Worm (Caenorhabditis elegans) whole organism, early embryonic: ENCODE data around the gene M03A1.8.

Experiments used
- B0310.2 ChIP-seq: sonication (generic microtip); optimal IDR thresholded peaks from 2 replicates; lab custom pipeline; 2016; ENCODE audit warnings: mild to moderate bottlenecking, missing genetic modification characterization, missing compliant biosample characterization
- F13C5.2 ChIP-seq: sonication (generic microtip); optimal IDR thresholded peaks from 2 replicates; lab custom pipeline; 2017; ENCODE audit warnings: mild to moderate bottlenecking, missing genetic modification characterization, inconsistent platforms, missing compliant biosample characterization
- aly-1 ChIP-seq: sonication (generic microtip); optimal IDR thresholded peaks from 2 replicates; lab custom pipeline; 2016; ENCODE audit warnings: missing genetic modification characterization, missing compliant biosample characterization
- ama-1 ChIP-seq: fragments of 150-350 bp; optimal IDR thresholded peaks from 2 replicates; lab custom pipeline; 2014
- ceh-13 ChIP-seq: fragments of 200-800 bp; sonication (Bioruptor generic); optimal IDR thresholded peaks from 2 replicates; lab custom pipeline; 2018; ENCODE audit warnings: mild to moderate bottlenecking, missing genetic modification characterization, missing compliant biosample characterization
- ceh-36 ChIP-seq: sonication (generic microtip); optimal IDR thresholded peaks from 2 replicates; lab custom pipeline; 2016; ENCODE audit warnings: missing genetic modification characterization, inconsistent platforms, missing compliant biosample characterization
- ets-7 ChIP-seq: sonication (generic microtip); optimal IDR thresholded peaks from 2 replicates; lab custom pipeline; 2016; ENCODE audit warnings: missing genotype, missing genetic modification characterization, missing compliant biosample characterization
- flt-1 ChIP-seq: fragments of 200-800 bp; sonication (Bioruptor generic); IDR thresholded peaks from 2 replicates; pipeline ENCODE4 v1.3.6; 2022; ENCODE audit warnings: missing genetic modification characterization, missing compliant biosample characterization
- hmbx-1 ChIP-seq: sonication (generic microtip); optimal IDR thresholded peaks from 2 replicates; lab custom pipeline; 2016; ENCODE audit warnings: mild to moderate bottlenecking, missing genetic modification characterization, missing compliant biosample characterization
- hmg-4 ChIP-seq: fragments of 200-800 bp; sonication (Bioruptor generic); optimal IDR thresholded peaks from 2 replicates; lab custom pipeline; 2018; ENCODE audit warnings: mild to moderate bottlenecking, missing genetic modification characterization, missing compliant biosample characterization
- hnd-1 ChIP-seq: sonication (generic microtip); optimal IDR thresholded peaks from 2 replicates; lab custom pipeline; 2016; ENCODE audit warnings: missing genetic modification characterization, missing compliant biosample characterization
- pes-1 ChIP-seq: fragments of 200-800 bp; sonication (Bioruptor generic); IDR thresholded peaks from 2 replicates; pipeline ENCODE4 v1.3.6; 2022; ENCODE audit warnings: missing genetic modification reagents, missing genetic modification characterization, missing compliant biosample characterization
- scrt-1 ChIP-seq: fragments of 200-800 bp; sonication (Bioruptor generic); IDR thresholded peaks from 2 replicates; pipeline ENCODE4 v1.3.6; 2022; ENCODE audit warnings: missing genetic modification characterization, missing compliant biosample characterization
- sea-1 ChIP-seq: fragments of 200-800 bp; sonication (Bioruptor generic); conservative IDR thresholded peaks from 2 replicates; pipeline ENCODE4 v1.3.6; 2022; ENCODE audit warnings: missing genetic modification characterization, missing compliant biosample characterization
- tbx-11 ChIP-seq: fragments of 200-800 bp; sonication (Bioruptor generic); IDR thresholded peaks from 2 replicates; pipeline ENCODE4 v1.3.6; 2022; ENCODE audit warnings: missing genetic modification characterization, missing compliant biosample characterization
- tbx-37 ChIP-seq: fragments of 200-800 bp; sonication (Bioruptor generic); conservative IDR thresholded peaks from 2 replicates; pipeline ENCODE4 v1.3.6; 2022; ENCODE audit warnings: missing genetic modification reagents, missing genetic modification characterization, missing compliant biosample characterization
- tra-4 ChIP-seq: sonication (generic microtip); optimal IDR thresholded peaks from 2 replicates; lab custom pipeline; 2017; ENCODE audit warnings: missing genetic modification characterization, missing compliant biosample characterization

M03A1.8 gene

ce11 chrII:4598815-4599214, 38.7 kb downstream of the M03A1.8 start:
- no peak for TF ChIP-seq sea-1 (GFP tag; lab: Robert Waterston, UW)
- TF ChIP-seq B0310.2 (tag; lab: Kevin White, UChicago) = no peak
- no peak for TF ChIP-seq tbx-37 (GFP tag; lab: Robert Waterston, UW)
- TF ChIP-seq ceh-13 (GFP tag; lab: Kevin White, UChicago) = no peak
- no peak for TF ChIP-seq hnd-1 (tag; lab: Kevin White, UChicago)
- TF ChIP-seq tra-4 (tag; lab: Kevin White, UChicago) = no peak
- no peak for TF ChIP-seq ceh-36 (tag; lab: Kevin White, UChicago)
- TF ChIP-seq hmbx-1 (tag; lab: Kevin White, UChicago) = no peak
- no peak for TF ChIP-seq aly-1 (tag; lab: Kevin White, UChicago)
- no peak for TF ChIP-seq pes-1
- no peak for TF ChIP-seq ets-7 (tag; lab: Kevin White, UChicago)
- TF ChIP-seq F13C5.2 (tag; lab: Kevin White, UChicago) = no peak
- TF ChIP-seq flt-1 (GFP tag; lab: Robert Waterston, UW) = no peak

- TF ChIP-seq tra-4 (tag; lab: Kevin White, UChicago) (no peak), ets-7 (tag; lab: Kevin White, UChicago) (no peak), ceh-36 (tag; lab: Kevin White, UChicago) (no peak), aly-1 (tag; lab: Kevin White, UChicago) (no peak), hmbx-1 (tag; lab: Kevin White, UChicago) (no peak), pes-1 (no peak), scrt-1 (GFP tag; lab: Robert Waterston, UW) (no peak), B0310.2 (tag; lab: Kevin White, UChicago) (no peak), tbx-11 (GFP tag; lab: Robert Waterston, UW) (no peak), tbx-37 (GFP tag; lab: Robert Waterston, UW) (no peak)
Measured at ce11 chrII:4599838-4600237, 39.7 kb downstream of the M03A1.8 start.

- TF ChIP-seq tbx-37 (GFP tag; lab: Robert Waterston, UW) (no peak), ets-7 (tag; lab: Kevin White, UChicago) (no peak)
Measured at ce11 chrII:4600276-4600675, 40.1 kb downstream of the M03A1.8 start.

- TF ChIP-seq sea-1 (GFP tag; lab: Robert Waterston, UW) (no peak), hmbx-1 (tag; lab: Kevin White, UChicago) (no peak), ceh-36 (tag; lab: Kevin White, UChicago) (no peak), scrt-1 (GFP tag; lab: Robert Waterston, UW) (no peak), tbx-37 (GFP tag; lab: Robert Waterston, UW) (no peak), B0310.2 (tag; lab: Kevin White, UChicago) (no peak), pes-1 (no peak), hmg-4 (no peak), ama-1 (lab: Kevin White, UChicago) (no peak), flt-1 (GFP tag; lab: Robert Waterston, UW) (no peak), tbx-11 (GFP tag; lab: Robert Waterston, UW) (no peak), tra-4 (tag; lab: Kevin White, UChicago) (no peak), ceh-13 (GFP tag; lab: Kevin White, UChicago) (no peak), hnd-1 (tag; lab: Kevin White, UChicago) (no peak)
Measured at ce11 chrII:4600818-4601217, 40.7 kb downstream of the M03A1.8 start.

- TF ChIP-seq hmbx-1 (tag; lab: Kevin White, UChicago) (no peak), tra-4 (tag; lab: Kevin White, UChicago) (no peak), pes-1 (no peak), aly-1 (tag; lab: Kevin White, UChicago) (no peak), ama-1 (lab: Kevin White, UChicago) (no peak), F13C5.2 (tag; lab: Kevin White, UChicago) (no peak), tbx-11 (GFP tag; lab: Robert Waterston, UW) (no peak), ets-7 (tag; lab: Kevin White, UChicago) (no peak), hnd-1 (tag; lab: Kevin White, UChicago) (no peak), hmg-4 (no peak), B0310.2 (tag; lab: Kevin White, UChicago) (no peak)
Measured at ce11 chrII:4601256-4601655, 41.1 kb downstream of the M03A1.8 start, which contains the start of gene ipla-1. Gene ipla-1 (minus strand): TSS chrII:4601356.

ce11 chrII:4602533-4602932, 42.4 kb downstream of the M03A1.8 start, which contains the start of gene coa-3:
Gene coa-3 (minus strand): TSS chrII:4602633.
- TF ChIP-seq flt-1 (GFP tag; lab: Robert Waterston, UW) (no peak), ceh-36 (tag; lab: Kevin White, UChicago) (no peak), ets-7 (tag; lab: Kevin White, UChicago) (no peak), tra-4 (tag; lab: Kevin White, UChicago) (no peak), F13C5.2 (tag; lab: Kevin White, UChicago) (no peak), tbx-37 (GFP tag; lab: Robert Waterston, UW) (no peak), B0310.2 (tag; lab: Kevin White, UChicago) (no peak), hnd-1 (tag; lab: Kevin White, UChicago) (no peak), hmg-4 (no peak), hmbx-1 (tag; lab: Kevin White, UChicago) (no peak), aly-1 (tag; lab: Kevin White, UChicago) (no peak), ceh-13 (GFP tag; lab: Kevin White, UChicago) (no peak), sea-1 (GFP tag; lab: Robert Waterston, UW) (no peak), ama-1 (lab: Kevin White, UChicago) (no peak), tbx-11 (GFP tag; lab: Robert Waterston, UW) (no peak), scrt-1 (GFP tag; lab: Robert Waterston, UW) (no peak), pes-1 (no peak)

ce11 chrII:4603035-4603434, 42.9 kb downstream of the M03A1.8 start, which contains the start of gene F35D11.4:
Gene F35D11.4 (plus strand): TSS chrII:4603427.
- peak; percentile 57 for TF ChIP-seq hmg-4
- TF ChIP-seq hnd-1 (tag; lab: Kevin White, UChicago) = no peak
- no peak for TF ChIP-seq aly-1 (tag; lab: Kevin White, UChicago)
- TF ChIP-seq tbx-11 (GFP tag; lab: Robert Waterston, UW) = 0 out of 2 replicates have a peak, but pooled peaks have one; percentile 26
- no peak for TF ChIP-seq ama-1 (lab: Kevin White, UChicago)
- TF ChIP-seq ets-7 (tag; lab: Kevin White, UChicago) = no peak
- peak; percentile 74 for TF ChIP-seq tbx-37 (GFP tag; lab: Robert Waterston, UW)
- no peak for TF ChIP-seq flt-1 (GFP tag; lab: Robert Waterston, UW)
- TF ChIP-seq B0310.2 (tag; lab: Kevin White, UChicago) = no peak
- no peak for TF ChIP-seq ceh-13 (GFP tag; lab: Kevin White, UChicago)
- TF ChIP-seq tra-4 (tag; lab: Kevin White, UChicago) = no peak
- no peak for TF ChIP-seq scrt-1 (GFP tag; lab: Robert Waterston, UW)
- TF ChIP-seq sea-1 (GFP tag; lab: Robert Waterston, UW) = no peak
- TF ChIP-seq pes-1 = 0 out of 2 replicates have a peak, but pooled peaks have one; percentile 25
- TF ChIP-seq F13C5.2 (tag; lab: Kevin White, UChicago) = peak; percentile 37
- no peak for TF ChIP-seq ceh-36 (tag; lab: Kevin White, UChicago)
- TF ChIP-seq hmbx-1 (tag; lab: Kevin White, UChicago) = no peak
